Worm (Caenorhabditis elegans): ENCODE results near the gene K09F6.10.

DNA sequence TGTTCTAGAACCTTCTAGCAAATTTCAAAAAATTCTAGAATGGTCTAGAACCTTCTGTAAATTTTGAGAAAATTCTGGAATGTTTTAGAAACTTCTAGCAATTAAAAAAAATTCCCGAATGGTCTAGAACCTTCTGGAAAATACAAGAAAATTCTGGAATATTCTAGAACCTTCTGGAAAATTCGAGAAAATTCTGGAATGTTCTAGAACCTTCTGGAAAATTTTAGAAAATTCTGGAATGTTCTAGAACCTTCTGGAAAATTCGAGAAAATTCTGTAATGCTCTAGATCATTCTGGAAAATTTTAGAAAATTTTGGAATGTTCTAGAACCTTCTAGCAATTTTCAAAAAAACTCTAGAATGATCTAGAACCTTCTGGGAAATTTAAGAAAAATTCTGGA is 41.8 kb upstream of the K09F6.10 start:
- no peak for TF ChIP-seq nhr-11 (tag; optimal IDR thresholded peaks at IDR 0.05)
- no peak for TF ChIP-seq fkh-10 (GFP tag; optimal IDR thresholded peaks at IDR 0.05)
- TF ChIP-seq C16A3.4 (tag; optimal IDR thresholded peaks at IDR 0.05) = no peak
- no peak for TF ChIP-seq grh-1 (GFP tag; IDR thresholded peaks at IDR 0.05)
- no peak for TF ChIP-seq lin-15B (tag; optimal IDR thresholded peaks at IDR 0.05)
- TF ChIP-seq nhr-28 (tag; optimal IDR thresholded peaks at IDR 0.05) = no peak
- TF ChIP-seq nhr-12 (tag; optimal IDR thresholded peaks at IDR 0.05) = no peak
- no peak for TF ChIP-seq nhr-90 (tag; optimal IDR thresholded peaks at IDR 0.05; ENCODE audit: poor library complexity)
- no peak for TF ChIP-seq ama-1 (optimal IDR thresholded peaks at IDR 0.05)
- TF ChIP-seq lin-39 (tag; optimal IDR thresholded peaks at IDR 0.05) = no peak

Data from whole organism, L1 larva.